Fruit fly (Drosophila melanogaster) whole organism, wandering third instar larva: ENCODE data around the gene Best3.

Experiments used
- Abd-B ChIP-seq: fragments of >200 bp; optimal IDR thresholded peaks from 2 replicates; lab custom pipeline; 2017; ENCODE audit warnings: missing biosample characterization, missing genetic modification characterization
- CG32264 ChIP-seq: fragments of 200-800 bp; sonication (Bioruptor generic); optimal IDR thresholded peaks from 2 replicates; lab custom pipeline; 2016; ENCODE audit warnings: missing biosample characterization, missing genetic modification characterization
- CG9705 ChIP-seq: fragments of 200-800 bp; sonication (Bioruptor generic); optimal IDR thresholded peaks from 2 replicates; lab custom pipeline; 2018; ENCODE audit warnings: missing biosample characterization, mild to moderate bottlenecking, missing genetic modification characterization
- CrebA ChIP-seq: fragments of 200-800 bp; sonication (Bioruptor generic); optimal IDR thresholded peaks from 2 replicates; lab custom pipeline; 2016; ENCODE audit warnings: missing biosample characterization, mild to moderate bottlenecking, missing genetic modification characterization, borderline replicate concordance
- Dfd ChIP-seq: fragments of >200 bp; optimal IDR thresholded peaks from 2 replicates; lab custom pipeline; 2017; ENCODE audit warnings: missing biosample characterization, missing genetic modification characterization
- Dif ChIP-seq: fragments of 200-275, 200-300 bp; sonication (Bioruptor generic); optimal IDR thresholded peaks from 2 replicates; lab custom pipeline; 2018; ENCODE audit warnings: missing biosample characterization, missing genetic modification characterization; ENCODE audit not compliant: partially characterized antibody
- GATAd ChIP-seq: sonication (Bioruptor generic); optimal IDR thresholded peaks from 2 replicates; lab custom pipeline; 2016; ENCODE audit warnings: missing biosample characterization, missing genetic modification characterization
- HLH106 ChIP-seq: fragments of 200-800 bp; optimal IDR thresholded peaks from 3 replicates; lab custom pipeline; 2019; ENCODE audit warnings: missing biosample characterization, mild to moderate bottlenecking, missing genetic modification characterization, moderate library complexity
- Hnf4 ChIP-seq: fragments of 200-800 bp; sonication (Bioruptor generic); optimal IDR thresholded peaks from 2 replicates; lab custom pipeline; 2016; ENCODE audit warnings: missing biosample characterization, mild to moderate bottlenecking, missing genetic modification characterization
- Hr78 ChIP-seq: fragments of >200 bp; optimal IDR thresholded peaks from 2 replicates; lab custom pipeline; 2017; ENCODE audit warnings: missing biosample characterization, missing genetic modification characterization
- Hr83 ChIP-seq: fragments of 200-300 bp; sonication (Bioruptor generic); optimal IDR thresholded peaks from 2 replicates; lab custom pipeline; 2016; ENCODE audit warnings: missing biosample characterization, mild to moderate bottlenecking, missing genetic modification characterization, moderate library complexity; ENCODE audit not compliant: poor library complexity, severe bottlenecking
- Jra ChIP-seq: sonication (Bioruptor generic); optimal IDR thresholded peaks from 2 replicates; lab custom pipeline; 2016; ENCODE audit warnings: missing biosample characterization, missing genetic modification characterization
- Mio ChIP-seq: sonication (Bioruptor generic); optimal IDR thresholded peaks from 2 replicates; lab custom pipeline; 2016; ENCODE audit warnings: missing biosample characterization, missing genetic modification characterization
- Myc ChIP-seq: fragments of >200 bp; optimal IDR thresholded peaks from 2 replicates; lab custom pipeline; 2017
- N ChIP-seq: fragments of >200 bp; optimal IDR thresholded peaks from 2 replicates; lab custom pipeline; 2018; ENCODE audit warnings: missing biosample characterization, missing external identifiers, missing genetic modification characterization
- OdsH ChIP-seq: fragments of 200-800 bp; sonication (Bioruptor generic); optimal IDR thresholded peaks from 2 replicates; lab custom pipeline; 2016; ENCODE audit warnings: missing biosample characterization, mild to moderate bottlenecking, missing genetic modification characterization
- Sp1 ChIP-seq: fragments of 200-800 bp; sonication (Bioruptor generic); optimal IDR thresholded peaks from 3 replicates; lab custom pipeline; 2019; ENCODE audit warnings: missing biosample characterization, mild to moderate bottlenecking, missing genetic modification characterization, moderate library complexity
- Vsx2 ChIP-seq: fragments of 200-300, 225-300 bp; sonication (Bioruptor generic); optimal IDR thresholded peaks from 2 replicates; lab custom pipeline; 2018; ENCODE audit warnings: missing biosample characterization, missing genetic modification characterization; ENCODE audit not compliant: partially characterized antibody
- brk ChIP-seq: fragments of 200-800 bp; sonication (Bioruptor generic); optimal IDR thresholded peaks from 2 replicates; lab custom pipeline; 2016; ENCODE audit warnings: missing biosample characterization, mild to moderate bottlenecking, missing genetic modification characterization
- dl ChIP-seq, 2 experiments: fragments of 175-275, 200-275 bp in 1 of 2; fragments of 200-275 bp in 1 of 2; sonication (Bioruptor generic); optimal IDR thresholded peaks; lab custom pipeline; 2018; ENCODE audit warnings: mild to moderate bottlenecking in 2 of 2, missing biosample characterization in 2 of 2, missing genetic modification characterization in 2 of 2, moderate library complexity in 2 of 2; ENCODE audit not compliant: partially characterized antibody in 2 of 2, insufficient read depth in 1 of 2
- dmrt93B ChIP-seq: fragments of 200-800 bp; sonication (Bioruptor generic); optimal IDR thresholded peaks from 2 replicates; lab custom pipeline; 2018; ENCODE audit warnings: missing biosample characterization, mild to moderate bottlenecking, missing genetic modification characterization
- dsf ChIP-seq: sonication (Bioruptor generic); optimal IDR thresholded peaks from 2 replicates; lab custom pipeline; 2016; ENCODE audit warnings: missing biosample characterization, missing genetic modification characterization, borderline replicate concordance
- ey ChIP-seq: fragments of 200-800 bp; sonication (Bioruptor generic); optimal IDR thresholded peaks from 2 replicates; lab custom pipeline; 2016; ENCODE audit warnings: missing biosample characterization, missing genetic modification characterization
- foxo ChIP-seq, 2 experiments: fragments of 200-800 bp; sonication (Bioruptor generic); optimal IDR thresholded peaks; 2 replicates in 1 of 2; 3 replicates in 1 of 2; lab custom pipeline; 2016 to 2017; ENCODE audit warnings: missing biosample characterization in 2 of 2, missing genetic modification characterization in 2 of 2
- fru ChIP-seq: fragments of 200-800 bp; sonication (Bioruptor generic); optimal IDR thresholded peaks from 3 replicates; lab custom pipeline; 2016; ENCODE audit warnings: missing biosample characterization, mild to moderate bottlenecking, missing genetic modification characterization
- jim ChIP-seq: fragments of 175-275, 200-325 bp; sonication (Bioruptor generic); optimal IDR thresholded peaks from 2 replicates; lab custom pipeline; 2016; ENCODE audit warnings: missing biosample characterization, mild to moderate bottlenecking, missing genetic modification characterization
- lola ChIP-seq: fragments of >200 bp; optimal IDR thresholded peaks from 2 replicates; lab custom pipeline; 2017; ENCODE audit warnings: missing biosample characterization, missing genetic modification characterization
- pan ChIP-seq: fragments of >200 bp; optimal IDR thresholded peaks from 2 replicates; lab custom pipeline; 2017
- psq ChIP-seq: fragments of 200-800 bp; sonication (Bioruptor generic); optimal IDR thresholded peaks from 3 replicates; lab custom pipeline; 2017; ENCODE audit warnings: missing biosample characterization, mild to moderate bottlenecking, missing genetic modification characterization, moderate library complexity
- rgr ChIP-seq: fragments of 200-800 bp; sonication (Bioruptor generic); optimal IDR thresholded peaks from 3 replicates; lab custom pipeline; 2016; ENCODE audit warnings: missing biosample characterization, mild to moderate bottlenecking, missing genetic modification characterization
- sv ChIP-seq: fragments of 200-800 bp; sonication (Bioruptor generic); optimal IDR thresholded peaks from 3 replicates; lab custom pipeline; 2016; ENCODE audit warnings: missing biosample characterization, missing genetic modification characterization
- usp ChIP-seq: fragments of >200 bp; optimal IDR thresholded peaks from 2 replicates; lab custom pipeline; 2017; ENCODE audit warnings: missing biosample characterization, missing genetic modification characterization
- woc ChIP-seq: sonication (Bioruptor generic); optimal IDR thresholded peaks from 2 replicates; lab custom pipeline; 2016; ENCODE audit warnings: missing biosample characterization, mild to moderate bottlenecking, missing genetic modification characterization

Best3 gene

dm6 chr3L:15336277-15336821, 33.8 kb upstream of the Best3 start, which contains the start of gene Toll-6:
Gene Toll-6 (plus strand): TSS chr3L:15336692.
- no peak for TF ChIP-seq OdsH (GFP tag; lab: Kevin White, UChicago)
- TF ChIP-seq Hr78 (GFP tag; lab: Kevin White, UChicago) = no peak
- TF ChIP-seq GATAd (GFP tag; lab: Kevin White, UChicago) = no peak
- no peak for TF ChIP-seq usp (GFP tag; lab: Kevin White, UChicago)
- no peak for TF ChIP-seq Hr83 (GFP tag; lab: Kevin White, UChicago)
- no peak for TF ChIP-seq CG32264 (GFP tag; lab: Kevin White, UChicago)
- TF ChIP-seq pan (lab: Kevin White, UChicago) = no peak
- no peak for TF ChIP-seq ey
- TF ChIP-seq HLH106 (tag; lab: Kevin White, UChicago) = no peak
- no peak for TF ChIP-seq CrebA (GFP tag; lab: Kevin White, UChicago)
- no peak for TF ChIP-seq sv (GFP tag; lab: Kevin White, UChicago)
- TF ChIP-seq psq = no peak

- TF ChIP-seq Hnf4 (no peak), fru (GFP tag; lab: Kevin White, UChicago) (no peak), dmrt93B (no peak), CrebA (GFP tag; lab: Kevin White, UChicago) (no peak), Jra (no peak), Vsx2 (GFP tag; lab: Kevin White, UChicago) (no peak), Hr78 (GFP tag; lab: Kevin White, UChicago) (no peak), dsf (GFP tag; lab: Kevin White, UChicago) (no peak), dl (GFP tag; optimal IDR thresholded peaks at IDR 0.05; lab: Kevin White, UChicago; ENCODE audit: insufficient read depth in 1 of 2, partially characterized antibody in 2 of 2) (no peak), woc (GFP tag; lab: Kevin White, UChicago) (no peak), Mio (no peak), Abd-B (GFP tag; lab: Kevin White, UChicago) (no peak), rgr (GFP tag; lab: Kevin White, UChicago) (no peak), N (GFP tag; lab: Kevin White, UChicago) (no peak), CG9705 (no peak)
These were observed 32.1 kb upstream of the Best3 start for dm6 chr3L:15334640-15335039.

dm6 chr3L:15330161-15330542, 27.6 kb upstream of the Best3 start:
- no peak for TF ChIP-seq Hnf4
- TF ChIP-seq usp (GFP tag; lab: Kevin White, UChicago) = no peak
- TF ChIP-seq foxo (GFP tag; optimal IDR thresholded peaks at IDR 0.05; lab: Kevin White, UChicago) = no peak
- TF ChIP-seq Vsx2 (GFP tag; lab: Kevin White, UChicago) = no peak
- no peak for TF ChIP-seq Myc (lab: Kevin White, UChicago)
- no peak for TF ChIP-seq Dif
- TF ChIP-seq jim (GFP tag; lab: Kevin White, UChicago) = no peak
- no peak for TF ChIP-seq Hr78 (GFP tag; lab: Kevin White, UChicago)
- no peak for TF ChIP-seq OdsH (GFP tag; lab: Kevin White, UChicago)
- TF ChIP-seq brk (GFP tag; lab: Kevin White, UChicago) = no peak
- TF ChIP-seq sv (GFP tag; lab: Kevin White, UChicago) = no peak
- TF ChIP-seq fru (GFP tag; lab: Kevin White, UChicago) = no peak
- TF ChIP-seq lola (GFP tag; lab: Kevin White, UChicago) = no peak
- no peak for TF ChIP-seq Sp1
- TF ChIP-seq ey = no peak
- no peak for TF ChIP-seq Dfd
- TF ChIP-seq dl (GFP tag; optimal IDR thresholded peaks at IDR 0.05; lab: Kevin White, UChicago; ENCODE audit: insufficient read depth in 1 of 2, partially characterized antibody in 2 of 2) = no peak
- no peak for TF ChIP-seq Jra
- no peak for TF ChIP-seq Hr83 (GFP tag; lab: Kevin White, UChicago)
